Worm (Caenorhabditis elegans) whole organism, L2 larva: ENCODE data around the gene F45E4.6.

ENCODE experiments used
- F13H6.1 ChIP-seq: sonication (generic microtip); optimal IDR thresholded peaks from 2 replicates; lab custom pipeline; 2016; ENCODE audit warnings: missing genetic modification characterization, missing compliant biosample characterization
- Y55F3AM.14 ChIP-seq: fragments of 200-800 bp; sonication (Bioruptor generic); optimal IDR thresholded peaks from 2 replicates; lab custom pipeline; 2018; ENCODE audit warnings: mild to moderate bottlenecking, missing genetic modification characterization, missing compliant biosample characterization
- ceh-82 ChIP-seq: fragments of 150-350 bp; optimal IDR thresholded peaks from 2 replicates; lab custom pipeline; 2014; ENCODE audit warnings: missing biosample characterization, missing genetic modification characterization
- lin-13 ChIP-seq: fragments of 150-350 bp; optimal IDR thresholded peaks from 2 replicates; lab custom pipeline; 2014; ENCODE audit warnings: missing biosample characterization, missing genetic modification reagents, missing genetic modification characterization
- mdl-1 ChIP-seq, 2 experiments: fragments of 150-350 bp in 1 of 2; sonication (generic microtip) in 1 of 2; optimal IDR thresholded peaks; 2 replicates each; lab custom pipeline; 2017; ENCODE audit warnings: missing biosample characterization in 2 of 2, missing genetic modification characterization in 2 of 2
- nhr-11 ChIP-seq: fragments of 150-350 bp; optimal IDR thresholded peaks from 2 replicates; lab custom pipeline; 2014; ENCODE audit warnings: missing biosample characterization, missing genetic modification characterization
- nhr-237 ChIP-seq: fragments of 150-350 bp; optimal IDR thresholded peaks from 2 replicates; lab custom pipeline; 2014; ENCODE audit warnings: missing biosample characterization, missing genetic modification characterization
- nhr-6 ChIP-seq: fragments of 150-350 bp; optimal IDR thresholded peaks from 2 replicates; lab custom pipeline; 2014; ENCODE audit warnings: missing biosample characterization, missing genetic modification characterization
- snpc-4 ChIP-seq: fragments of 150-350 bp; optimal IDR thresholded peaks from 2 replicates; lab custom pipeline; 2014; ENCODE audit warnings: missing biosample characterization, missing genetic modification characterization
- unc-62 ChIP-seq: fragments of 150-350 bp; optimal IDR thresholded peaks from 2 replicates; lab custom pipeline; 2014; ENCODE audit warnings: missing biosample characterization, missing genetic modification reagents, missing genetic modification characterization
- zag-1 ChIP-seq: fragments of 150-350 bp; optimal IDR thresholded peaks from 2 replicates; lab custom pipeline; 2014; ENCODE audit warnings: missing biosample characterization, missing genetic modification characterization

DNA sequence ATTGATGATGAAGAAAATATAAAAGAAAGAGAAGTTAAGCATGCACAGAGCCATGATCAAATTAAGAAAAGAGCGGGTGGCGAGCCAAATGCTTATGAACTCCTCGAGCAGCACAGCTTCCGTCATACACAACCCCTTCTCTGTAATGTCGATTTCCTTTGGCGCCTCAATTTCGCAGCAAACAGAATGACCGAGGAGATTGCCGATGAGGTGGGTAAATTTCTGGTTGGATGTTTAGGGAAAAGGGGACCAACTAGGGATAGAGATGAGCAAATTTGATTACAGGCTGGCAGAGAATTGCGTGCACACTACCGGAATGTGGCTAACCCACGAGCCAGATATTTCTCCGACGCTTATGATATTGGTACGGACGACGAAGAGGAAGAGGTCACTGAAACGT is 26.9 kb downstream of the F45E4.6 start:
- TF ChIP-seq snpc-4 (tag; lab: Kevin White, UChicago): no peak
- no peak for TF ChIP-seq nhr-11
- TF ChIP-seq nhr-6 (tag; lab: Kevin White, UChicago): no peak
- no peak for TF ChIP-seq ceh-82 (tag; lab: Kevin White, UChicago)
- TF ChIP-seq mdl-1 (tag; optimal IDR thresholded peaks at IDR 0.05; lab: Kevin White, UChicago): no peak
- TF ChIP-seq lin-13 (GFP tag; lab: Kevin White, UChicago): no peak
- TF ChIP-seq unc-62: no peak
- no peak for TF ChIP-seq zag-1 (tag; lab: Kevin White, UChicago)
- TF ChIP-seq F13H6.1: no peak
- TF ChIP-seq nhr-237 (tag; lab: Kevin White, UChicago): no peak
- no peak for TF ChIP-seq Y55F3AM.14
